Worm (Caenorhabditis elegans) whole organism, L4 larva: ENCODE measurements around the gene egl-15.

Experiments
- ama-1 ChIP-seq: fragments of 150-350 bp; optimal IDR thresholded peaks from 2 replicates; lab custom pipeline; 2014; ENCODE audit warnings: inconsistent platforms, mixed read lengths
- ceh-82 ChIP-seq: sonication (generic microtip); optimal IDR thresholded peaks from 2 replicates; lab custom pipeline; 2017; ENCODE audit warnings: missing biosample characterization, missing genetic modification characterization
- duxl-1 ChIP-seq: sonication (generic microtip); optimal IDR thresholded peaks from 2 replicates; lab custom pipeline; 2016; ENCODE audit warnings: mild to moderate bottlenecking, missing genetic modification characterization, moderate library complexity, missing compliant biosample characterization; ENCODE audit not compliant: poor library complexity
- egl-27 ChIP-seq: sonication (generic microtip); optimal IDR thresholded peaks from 3 replicates; lab custom pipeline; 2017; ENCODE audit warnings: missing biosample characterization, missing genetic modification reagents, missing genetic modification characterization
- rbr-2 ChIP-seq: sonication (generic microtip); optimal IDR thresholded peaks from 2 replicates; lab custom pipeline; 2016; ENCODE audit warnings: missing genotype, missing genetic modification characterization, missing compliant biosample characterization
- skn-1 ChIP-seq: fragments of 150-350 bp; optimal IDR thresholded peaks from 2 replicates; lab custom pipeline; 2014; ENCODE audit warnings: missing biosample characterization, missing genetic modification characterization
- unc-39 ChIP-seq: sonication (generic microtip); optimal IDR thresholded peaks from 2 replicates; lab custom pipeline; 2017; ENCODE audit warnings: missing biosample characterization, missing genetic modification characterization

DNA sequence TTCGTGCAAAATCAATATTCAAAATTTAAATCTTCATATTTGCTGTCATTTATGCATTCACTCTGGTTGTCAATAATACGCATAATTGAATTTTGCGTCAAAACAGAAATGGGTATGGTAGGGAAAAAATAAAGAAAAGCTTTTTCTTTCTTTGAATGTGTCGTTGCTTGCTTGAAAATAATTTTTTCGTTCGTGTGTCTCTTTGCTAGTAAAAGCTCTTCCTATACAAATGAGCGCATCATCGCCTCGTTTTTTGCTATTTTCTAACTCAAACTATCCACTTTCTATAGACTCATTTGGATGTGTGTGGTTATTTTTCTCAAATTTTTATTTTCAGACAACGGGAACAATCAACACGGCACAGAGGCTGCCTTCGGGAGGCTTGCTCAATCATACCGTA lies 12.4 kb downstream of the egl-15 start, which contains the start of gene ldb-1:
- TF ChIP-seq rbr-2 (tag; lab: Kevin White, UChicago) (no peak), skn-1 (tag; lab: Kevin White, UChicago) (no peak), ceh-82 (tag; lab: Kevin White, UChicago) (no peak), unc-39 (tag; lab: Kevin White, UChicago) (no peak), ama-1 (lab: Kevin White, UChicago) (no peak), egl-27 (tag; lab: Kevin White, UChicago) (no peak), duxl-1 (no peak)
